Fruit fly (Drosophila melanogaster): ENCODE results near the gene GAPsec.
A peak's percentile ranks its signal among the peaks of the same experiment; 100 is the strongest.

DNA sequence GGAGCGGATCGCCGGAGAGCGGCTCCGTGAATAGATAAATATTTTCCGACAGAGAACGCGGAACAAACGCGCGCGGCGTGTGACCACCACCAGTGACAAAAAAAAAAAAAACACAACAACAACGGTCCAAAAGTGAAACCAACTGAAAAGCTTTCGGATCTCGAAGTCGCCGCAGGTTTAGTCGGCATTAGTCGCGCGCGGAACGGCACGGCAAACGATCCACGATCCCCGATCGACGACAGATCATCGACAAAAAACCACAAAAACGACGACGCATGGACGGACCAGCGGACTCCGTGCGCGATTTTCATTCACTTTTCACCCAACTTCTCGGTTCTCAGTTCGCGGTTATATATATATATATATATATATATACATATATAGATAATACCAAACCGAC, 45.2 kb downstream of the GAPsec start:
- 0 out of 2 replicates have a peak, but pooled peaks have one; percentile 27 for TF ChIP-seq Ets98B (GFP tag; IDR thresholded peaks at IDR 0.05)
- no peak for TF ChIP-seq CG8301 (tag; optimal IDR thresholded peaks at IDR 0.05)
- TF ChIP-seq CG34367 (tag; optimal IDR thresholded peaks at IDR 0.05), result no peak
- no peak for TF ChIP-seq CG17806 (tag; optimal IDR thresholded peaks at IDR 0.05)
- TF ChIP-seq Snoo (tag; optimal IDR thresholded peaks at IDR 0.05), result no peak
- no peak for TF ChIP-seq CG14655 (GFP tag; optimal IDR thresholded peaks at IDR 0.05)

Data from whole organism, pupa.